Worm (Caenorhabditis elegans) whole organism, young adult: ENCODE data around the gene W08E12.4.
"Not testable (repeated sequence)": the region's sequence is repeated elsewhere in the genome, so short reads cannot be mapped to it uniquely, and the experiment has no call there.

ENCODE experiments used
- F22D6.2 ChIP-seq: sonication (generic microtip); optimal IDR thresholded peaks from 2 replicates; lab custom pipeline; 2016; ENCODE audit warnings: mild to moderate bottlenecking, missing genetic modification characterization, missing compliant biosample characterization
- F49E8.2 ChIP-seq: sonication (generic microtip); optimal IDR thresholded peaks from 3 replicates; lab custom pipeline; 2017; ENCODE audit warnings: missing genetic modification characterization, mild to moderate bottlenecking, missing compliant biosample characterization, antibody characterized with exemption, moderate library complexity; ENCODE audit not compliant: insufficient read depth
- F55B11.4 ChIP-seq: sonication (generic microtip); optimal IDR thresholded peaks from 2 replicates; lab custom pipeline; 2016; ENCODE audit warnings: missing compliant biosample characterization, missing genetic modification characterization, borderline replicate concordance; ENCODE audit not compliant: insufficient read depth
- K11D2.4 ChIP-seq: fragments of 200-800 bp; sonication (Bioruptor generic); IDR thresholded peaks from 2 replicates; pipeline ENCODE4 v1.3.6; 2022; ENCODE audit warnings: missing genetic modification reagents, missing genetic modification characterization, missing compliant biosample characterization
- T07F8.4 ChIP-seq: sonication (generic microtip); optimal IDR thresholded peaks from 2 replicates; lab custom pipeline; 2016; ENCODE audit warnings: mild to moderate bottlenecking, missing genetic modification characterization, moderate library complexity, missing compliant biosample characterization
- Y67H2A.10 ChIP-seq: fragments of 200-800 bp; sonication (Bioruptor generic); conservative IDR thresholded peaks from 2 replicates; pipeline ENCODE4 v1.3.6; 2022; ENCODE audit warnings: missing genetic modification reagents, missing genetic modification characterization, missing compliant biosample characterization
- akir-1 ChIP-seq: fragments of 200-800 bp; sonication (Bioruptor generic); optimal IDR thresholded peaks from 2 replicates; lab custom pipeline; 2018; ENCODE audit warnings: mild to moderate bottlenecking, missing genetic modification characterization, moderate library complexity, missing compliant biosample characterization
- attf-3 ChIP-seq: fragments of 200-800 bp; sonication (Bioruptor generic); conservative IDR thresholded peaks from 2 replicates; pipeline ENCODE4 v1.3.6; 2022; ENCODE audit warnings: missing genetic modification reagents, missing genetic modification characterization, missing compliant biosample characterization
- cebp-1 ChIP-seq, 2 experiments: fragments of 200-800 bp in 1 of 2; sonication (Bioruptor generic) in 1 of 2; sonication (generic microtip) in 1 of 2; IDR thresholded peaks in 1 of 2; optimal IDR thresholded peaks in 1 of 2; 2 replicates each; pipeline versions ENCODE4 v1.3.6 to Lab custom; 2017 to 2022; ENCODE audit warnings: missing compliant biosample characterization in 2 of 2, missing genetic modification characterization in 2 of 2, mild to moderate bottlenecking in 1 of 2, missing genetic modification reagents in 1 of 2, moderate library complexity in 1 of 2
- cebp-2 ChIP-seq: fragments of 200-800 bp; sonication (Bioruptor generic); IDR thresholded peaks from 2 replicates; pipeline ENCODE4 v1.3.6; 2022; ENCODE audit warnings: missing genetic modification characterization, missing compliant biosample characterization
- ceh-40 ChIP-seq: fragments of 200-800 bp; sonication (Bioruptor generic); IDR thresholded peaks from 2 replicates; pipeline ENCODE4 v1.3.6; 2022; ENCODE audit warnings: missing genetic modification characterization, missing compliant biosample characterization
- ceh-58 ChIP-seq: fragments of 200-800 bp; sonication (Bioruptor generic); IDR thresholded peaks from 2 replicates; pipeline ENCODE4 v1.3.6; 2022; ENCODE audit warnings: missing genetic modification characterization, missing compliant biosample characterization
- ceh-79 ChIP-seq: sonication (generic microtip); optimal IDR thresholded peaks from 2 replicates; lab custom pipeline; 2017; ENCODE audit warnings: mild to moderate bottlenecking, missing genetic modification characterization, missing compliant biosample characterization
- chd-7 ChIP-seq: sonication (generic microtip); optimal IDR thresholded peaks from 2 replicates; lab custom pipeline; 2016; ENCODE audit warnings: mild to moderate bottlenecking, missing genetic modification characterization, moderate library complexity, missing compliant biosample characterization
- die-1 ChIP-seq: sonication (generic microtip); optimal IDR thresholded peaks from 2 replicates; lab custom pipeline; 2016; ENCODE audit warnings: missing genotype, mild to moderate bottlenecking, missing genetic modification characterization, missing compliant biosample characterization
- dox-1 ChIP-seq: fragments of 200-800 bp; sonication (Bioruptor generic); IDR thresholded peaks from 2 replicates; pipeline ENCODE4 v1.3.6; 2022; ENCODE audit warnings: missing genetic modification reagents, missing genetic modification characterization, missing compliant biosample characterization
- dpl-1 ChIP-seq: fragments of 150-350 bp; optimal IDR thresholded peaks from 2 replicates; lab custom pipeline; 2014; ENCODE audit warnings: missing biosample characterization, missing genetic modification reagents, missing genetic modification characterization
- efl-1 ChIP-seq: fragments of 150-350 bp; optimal IDR thresholded peaks from 2 replicates; lab custom pipeline; 2014; ENCODE audit warnings: missing biosample characterization, missing genetic modification reagents, missing genetic modification characterization
- egrh-3 ChIP-seq: fragments of 200-800 bp; sonication (Bioruptor generic); IDR thresholded peaks from 2 replicates; pipeline ENCODE4 v1.3.6; 2022; ENCODE audit warnings: missing genetic modification reagents, missing genetic modification characterization, missing compliant biosample characterization
- gei-17 ChIP-seq: fragments of 200-800 bp; sonication (Bioruptor generic); optimal IDR thresholded peaks from 2 replicates; lab custom pipeline; 2018; ENCODE audit warnings: mild to moderate bottlenecking, missing genetic modification characterization, missing compliant biosample characterization
- hlh-12 ChIP-seq: sonication (generic microtip); optimal IDR thresholded peaks from 2 replicates; lab custom pipeline; 2016; ENCODE audit warnings: missing genetic modification characterization, missing compliant biosample characterization
- lin-35 ChIP-seq, 3 experiments: fragments of 150-350 bp in 2 of 3; sonication (generic microtip) in 1 of 3; optimal IDR thresholded peaks; 2 replicates each; lab custom pipeline; 2014 to 2018; ENCODE audit warnings: missing biosample characterization in 3 of 3, missing genetic modification characterization in 3 of 3, missing genetic modification reagents in 3 of 3
- madf-6 ChIP-seq: fragments of 200-800 bp; sonication (Bioruptor generic); IDR thresholded peaks from 2 replicates; pipeline ENCODE4 v1.3.6; 2022; ENCODE audit warnings: missing genetic modification reagents, missing genetic modification characterization, missing compliant biosample characterization
- mes-4 ChIP-seq: sonication (generic microtip); optimal IDR thresholded peaks from 2 replicates; lab custom pipeline; 2016; ENCODE audit warnings: missing genotype, missing genetic modification characterization, missing compliant biosample characterization
- pbrm-1 ChIP-seq: fragments of 200-800 bp; sonication (Bioruptor generic); IDR thresholded peaks from 2 replicates; pipeline ENCODE4 v1.3.6; 2022; ENCODE audit warnings: missing genetic modification reagents, missing genetic modification characterization, missing compliant biosample characterization
- sea-2 ChIP-seq: fragments of 200-800 bp; sonication (Bioruptor generic); IDR thresholded peaks from 2 replicates; pipeline ENCODE4 v1.3.6; 2022; ENCODE audit warnings: missing genetic modification characterization, missing compliant biosample characterization
- snpc-1.1 ChIP-seq: sonication (generic microtip); optimal IDR thresholded peaks from 2 replicates; lab custom pipeline; 2017; ENCODE audit warnings: missing genetic modification characterization, mild to moderate bottlenecking, missing compliant biosample characterization, antibody characterized with exemption, moderate library complexity, missing genotype, missing genetic modification reagents; ENCODE audit not compliant: insufficient read depth
- snpc-1.3 ChIP-seq: sonication (generic microtip); optimal IDR thresholded peaks from 2 replicates; lab custom pipeline; 2017; ENCODE audit warnings: missing genetic modification characterization, mild to moderate bottlenecking, missing compliant biosample characterization, antibody characterized with exemption, moderate library complexity, missing genotype, missing genetic modification reagents; ENCODE audit not compliant: insufficient read depth
- somi-1 ChIP-seq: fragments of 200-800 bp; sonication (Bioruptor generic); optimal IDR thresholded peaks from 2 replicates; lab custom pipeline; 2018; ENCODE audit warnings: mild to moderate bottlenecking, missing genetic modification characterization, missing compliant biosample characterization
- xnd-1 ChIP-seq: sonication (generic microtip); optimal IDR thresholded peaks from 2 replicates; lab custom pipeline; 2016; ENCODE audit warnings: missing genotype, missing genetic modification reagents, missing genetic modification characterization, missing compliant biosample characterization
- zfh-2 ChIP-seq: fragments of 200-800 bp; sonication (Bioruptor generic); conservative IDR thresholded peaks from 2 replicates; pipeline ENCODE4 v1.3.6; 2022; ENCODE audit warnings: missing genetic modification reagents, missing genetic modification characterization, missing compliant biosample characterization
- ztf-25 ChIP-seq: fragments of 200-800 bp; sonication (Bioruptor generic); IDR thresholded peaks from 2 replicates; pipeline ENCODE4 v1.3.6; 2022; ENCODE audit warnings: missing genetic modification reagents, missing genetic modification characterization, missing compliant biosample characterization
- ztf-3 ChIP-seq: fragments of 200-800 bp; sonication (Bioruptor generic); optimal IDR thresholded peaks from 2 replicates; lab custom pipeline; 2018; ENCODE audit warnings: mild to moderate bottlenecking, missing genetic modification characterization, missing compliant biosample characterization
- ztf-6 ChIP-seq: fragments of 200-800 bp; sonication (Bioruptor generic); IDR thresholded peaks from 2 replicates; pipeline ENCODE4 v1.3.6; 2022; ENCODE audit warnings: missing genetic modification reagents, missing genetic modification characterization, missing compliant biosample characterization

The W08E12.4 gene

DNA sequence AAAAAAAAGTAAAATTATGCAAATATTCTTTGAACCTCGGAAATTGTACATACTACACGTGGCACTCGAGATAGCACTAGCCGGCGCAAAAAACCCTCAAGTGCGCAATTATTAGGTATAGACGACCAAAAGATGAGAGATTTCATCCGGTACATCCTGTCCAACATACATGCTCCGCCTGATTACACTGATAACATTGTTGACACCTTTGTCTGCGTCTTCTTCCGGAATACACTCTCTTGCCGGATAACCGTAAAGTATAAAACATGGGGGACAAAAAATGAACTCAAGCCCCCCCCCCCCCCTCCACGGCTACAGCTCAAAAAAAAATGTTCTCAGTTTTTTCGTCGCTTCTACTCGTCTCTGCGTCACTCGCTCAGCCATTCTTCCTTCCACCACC, 3.9 kb upstream of the W08E12.4 start, which contains the start of gene W08E12.6:
Gene W08E12.6 (plus strand): TSS at position 301 of the 400 bp plus-strand sequence.
- TF ChIP-seq ztf-3 (GFP tag; lab: Kevin White, UChicago) (no peak), pbrm-1 (GFP tag; lab: Robert Waterston, UW) (no peak), cebp-2 (GFP tag; lab: Robert Waterston, UW) (no peak), chd-7 (tag; lab: Kevin White, UChicago) (no peak), ztf-6 (GFP tag; lab: Robert Waterston, UW) (no peak), T07F8.4 (tag; lab: Kevin White, UChicago) (no peak), ceh-58 (no peak), F55B11.4 (tag; lab: Kevin White, UChicago) (no peak), cebp-1 (GFP tag; IDR thresholded peaks at IDR 0.05; lab: Robert Waterston, UW) (no peak), cebp-1 (tag; optimal IDR thresholded peaks at IDR 0.05; lab: Kevin White, UChicago) (no peak), K11D2.4 (no peak), gei-17 (GFP tag; lab: Kevin White, UChicago) (no peak), madf-6 (GFP tag; lab: Robert Waterston, UW) (no peak), F22D6.2 (tag; lab: Kevin White, UChicago) (no peak), attf-3 (GFP tag; lab: Robert Waterston, UW) (no peak), mes-4 (tag; lab: Kevin White, UChicago) (no peak)

DNA sequence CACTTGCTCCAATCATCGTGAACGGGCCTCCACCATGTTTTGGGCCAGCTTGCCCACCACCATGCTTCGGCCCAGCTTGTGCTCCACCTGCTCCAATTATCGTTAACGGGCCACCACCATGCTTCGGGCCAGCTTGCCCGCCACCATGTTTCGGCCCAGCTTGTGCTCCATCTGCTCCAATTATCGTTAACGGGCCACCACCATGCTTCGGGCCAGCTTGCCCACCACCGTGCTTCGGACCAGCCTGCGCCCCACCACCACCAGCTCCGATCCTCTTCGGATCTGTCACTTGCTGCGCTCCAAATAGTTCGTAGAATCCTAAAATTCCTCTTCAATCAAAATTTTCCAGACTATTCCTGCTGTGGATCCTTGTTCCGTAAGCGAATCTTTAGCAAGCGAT, 2.9 kb upstream of the W08E12.4 start:
- peak; percentile 23; the same call in 1 of the 2 replicates for TF ChIP-seq dox-1
- TF ChIP-seq ztf-25, result no peak
- peak; percentile 89 for TF ChIP-seq zfh-2 (GFP tag; lab: Robert Waterston, UW)
- TF ChIP-seq sea-2 (GFP tag; lab: Robert Waterston, UW), result 0 out of 2 replicates have a peak, but pooled peaks have one; percentile 30
- no peak for TF ChIP-seq akir-1
- TF ChIP-seq ceh-40 (GFP tag; lab: Robert Waterston, UW), result 0 out of 2 replicates have a peak, but pooled peaks have one; percentile 21
- TF ChIP-seq egrh-3 (GFP tag; lab: Robert Waterston, UW), result peak; percentile 65; the same call in 1 of the 2 replicates

DNA sequence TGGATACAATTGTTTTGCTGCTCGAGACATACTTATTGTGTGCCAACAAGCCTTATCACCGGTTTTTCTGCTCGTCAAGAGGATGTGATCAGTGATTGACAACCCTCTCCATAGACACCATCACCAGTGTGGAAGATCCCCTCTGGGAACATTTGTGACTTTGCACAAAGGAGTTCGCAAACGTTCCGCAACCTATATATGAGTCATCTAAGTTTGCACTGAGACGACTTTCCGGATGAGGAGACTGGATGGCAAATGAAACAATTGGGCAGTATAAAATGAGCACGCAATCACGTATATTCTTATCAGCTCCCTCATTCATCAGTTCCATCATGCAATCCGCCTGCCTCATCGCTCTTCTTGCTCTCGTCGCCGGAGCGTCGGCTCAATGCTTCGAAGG, 1.7 kb upstream of the W08E12.4 start, which contains the start of gene W08E12.5:
Gene W08E12.5 (plus strand): TSS at position 301 of the 400 bp plus-strand sequence.
- TF ChIP-seq K11D2.4 (no peak), snpc-1.1 (tag; lab: Kevin White, UChicago) (no peak), somi-1 (no peak), dpl-1 (GFP tag; lab: Kevin White, UChicago) (no peak), efl-1 (GFP tag; lab: Kevin White, UChicago) (no peak), F49E8.2 (tag; lab: Kevin White, UChicago) (no peak), snpc-1.3 (tag; lab: Kevin White, UChicago) (no peak), Y67H2A.10 (GFP tag; lab: Robert Waterston, UW) (no peak), hlh-12 (tag; lab: Kevin White, UChicago) (no peak), ztf-6 (GFP tag; lab: Robert Waterston, UW) (no peak), ceh-79 (tag; lab: Kevin White, UChicago) (no peak), die-1 (tag; lab: Kevin White, UChicago) (no peak)

DNA sequence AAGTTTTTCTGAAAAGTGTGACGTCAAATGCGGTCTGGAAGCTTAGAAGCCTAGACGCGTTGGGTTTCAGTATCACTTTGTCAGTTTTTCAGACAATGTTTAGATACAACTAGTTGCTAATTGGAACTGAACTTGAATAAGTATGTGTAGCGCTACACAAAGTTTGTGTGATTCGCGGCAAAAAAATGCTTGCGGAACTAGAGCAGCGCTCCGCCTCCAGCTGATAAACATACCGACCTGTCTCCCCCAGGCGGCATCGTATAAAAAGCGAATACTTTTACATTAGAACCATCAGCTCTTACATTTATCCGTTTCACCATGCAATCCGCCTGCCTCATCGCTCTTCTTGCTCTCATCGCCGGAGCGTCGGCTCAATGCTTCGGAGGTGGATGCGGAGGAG, 1.5 kb downstream of the W08E12.4 start, which contains the start of gene idpp-12:
Gene idpp-12 (plus strand): TSS at position 301 of the 400 bp plus-strand sequence.
- TF ChIP-seq xnd-1 (tag; lab: Kevin White, UChicago); lin-35 (GFP tag; optimal IDR thresholded peaks at IDR 0.05; lab: Kevin White, UChicago); gei-17 (GFP tag; lab: Kevin White, UChicago): not testable (repeated sequence)
